Worm (Caenorhabditis elegans) whole organism, early embryonic: Measurements from ENCODE around the gene mrps-16.

Experiments
- B0310.2 ChIP-seq: sonication (generic microtip); optimal IDR thresholded peaks from 2 replicates; lab custom pipeline; 2016; ENCODE audit warnings: mild to moderate bottlenecking, missing genetic modification characterization, missing compliant biosample characterization
- ama-1 ChIP-seq: fragments of 150-350 bp; optimal IDR thresholded peaks from 2 replicates; lab custom pipeline; 2014
- ceh-13 ChIP-seq: fragments of 200-800 bp; sonication (Bioruptor generic); optimal IDR thresholded peaks from 2 replicates; lab custom pipeline; 2018; ENCODE audit warnings: mild to moderate bottlenecking, missing genetic modification characterization, missing compliant biosample characterization
- ceh-36 ChIP-seq: sonication (generic microtip); optimal IDR thresholded peaks from 2 replicates; lab custom pipeline; 2016; ENCODE audit warnings: missing genetic modification characterization, inconsistent platforms, missing compliant biosample characterization
- ets-7 ChIP-seq: sonication (generic microtip); optimal IDR thresholded peaks from 2 replicates; lab custom pipeline; 2016; ENCODE audit warnings: missing genotype, missing genetic modification characterization, missing compliant biosample characterization
- flt-1 ChIP-seq: fragments of 200-800 bp; sonication (Bioruptor generic); IDR thresholded peaks from 2 replicates; pipeline ENCODE4 v1.3.6; 2022; ENCODE audit warnings: missing genetic modification characterization, missing compliant biosample characterization
- scrt-1 ChIP-seq: fragments of 200-800 bp; sonication (Bioruptor generic); IDR thresholded peaks from 2 replicates; pipeline ENCODE4 v1.3.6; 2022; ENCODE audit warnings: missing genetic modification characterization, missing compliant biosample characterization
- sea-1 ChIP-seq: fragments of 200-800 bp; sonication (Bioruptor generic); conservative IDR thresholded peaks from 2 replicates; pipeline ENCODE4 v1.3.6; 2022; ENCODE audit warnings: missing genetic modification characterization, missing compliant biosample characterization
- tbx-11 ChIP-seq: fragments of 200-800 bp; sonication (Bioruptor generic); IDR thresholded peaks from 2 replicates; pipeline ENCODE4 v1.3.6; 2022; ENCODE audit warnings: missing genetic modification characterization, missing compliant biosample characterization
- tbx-37 ChIP-seq: fragments of 200-800 bp; sonication (Bioruptor generic); conservative IDR thresholded peaks from 2 replicates; pipeline ENCODE4 v1.3.6; 2022; ENCODE audit warnings: missing genetic modification reagents, missing genetic modification characterization, missing compliant biosample characterization

ce11 chrII:5514846-5515245 is 40.7 kb downstream of the mrps-16 start, which contains the start of gene sahd-1:
- TF ChIP-seq ama-1: no peak
- no peak for TF ChIP-seq ceh-13
- no peak for TF ChIP-seq ceh-36 (tag; lab: Kevin White, UChicago)
- TF ChIP-seq tbx-37: no peak
- TF ChIP-seq scrt-1 (GFP tag; lab: Robert Waterston, UW): no peak
- TF ChIP-seq flt-1 (GFP tag; lab: Robert Waterston, UW): no peak
- no peak for TF ChIP-seq B0310.2
- no peak for TF ChIP-seq tbx-11 (GFP tag; lab: Robert Waterston, UW)
- TF ChIP-seq sea-1 (GFP tag; lab: Robert Waterston, UW): no peak
- TF ChIP-seq ets-7 (tag; lab: Kevin White, UChicago): no peak
